Fruit fly (Drosophila melanogaster) whole organism, wandering third instar larva: Measurements from ENCODE around the gene mAChR-C.

Source experiments
- Abd-B ChIP-seq: fragments of >200 bp; optimal IDR thresholded peaks from 2 replicates; lab custom pipeline; 2017; ENCODE audit warnings: missing biosample characterization, missing genetic modification characterization
- CG32264 ChIP-seq: fragments of 200-800 bp; sonication (Bioruptor generic); optimal IDR thresholded peaks from 2 replicates; lab custom pipeline; 2016; ENCODE audit warnings: missing biosample characterization, missing genetic modification characterization
- CG9705 ChIP-seq: fragments of 200-800 bp; sonication (Bioruptor generic); optimal IDR thresholded peaks from 2 replicates; lab custom pipeline; 2018; ENCODE audit warnings: missing biosample characterization, mild to moderate bottlenecking, missing genetic modification characterization
- CrebA ChIP-seq: fragments of 200-800 bp; sonication (Bioruptor generic); optimal IDR thresholded peaks from 2 replicates; lab custom pipeline; 2016; ENCODE audit warnings: missing biosample characterization, mild to moderate bottlenecking, missing genetic modification characterization, borderline replicate concordance
- Dfd ChIP-seq: fragments of >200 bp; optimal IDR thresholded peaks from 2 replicates; lab custom pipeline; 2017; ENCODE audit warnings: missing biosample characterization, missing genetic modification characterization
- Dif ChIP-seq: fragments of 200-275, 200-300 bp; sonication (Bioruptor generic); optimal IDR thresholded peaks from 2 replicates; lab custom pipeline; 2018; ENCODE audit warnings: missing biosample characterization, missing genetic modification characterization; ENCODE audit not compliant: partially characterized antibody
- GATAd ChIP-seq: sonication (Bioruptor generic); optimal IDR thresholded peaks from 2 replicates; lab custom pipeline; 2016; ENCODE audit warnings: missing biosample characterization, missing genetic modification characterization
- HLH106 ChIP-seq: fragments of 200-800 bp; optimal IDR thresholded peaks from 3 replicates; lab custom pipeline; 2019; ENCODE audit warnings: missing biosample characterization, mild to moderate bottlenecking, missing genetic modification characterization, moderate library complexity
- Hnf4 ChIP-seq: fragments of 200-800 bp; sonication (Bioruptor generic); optimal IDR thresholded peaks from 2 replicates; lab custom pipeline; 2016; ENCODE audit warnings: missing biosample characterization, mild to moderate bottlenecking, missing genetic modification characterization
- Hr78 ChIP-seq: fragments of >200 bp; optimal IDR thresholded peaks from 2 replicates; lab custom pipeline; 2017; ENCODE audit warnings: missing biosample characterization, missing genetic modification characterization
- Hr83 ChIP-seq: fragments of 200-300 bp; sonication (Bioruptor generic); optimal IDR thresholded peaks from 2 replicates; lab custom pipeline; 2016; ENCODE audit warnings: missing biosample characterization, mild to moderate bottlenecking, missing genetic modification characterization, moderate library complexity; ENCODE audit not compliant: poor library complexity, severe bottlenecking
- Jra ChIP-seq: sonication (Bioruptor generic); optimal IDR thresholded peaks from 2 replicates; lab custom pipeline; 2016; ENCODE audit warnings: missing biosample characterization, missing genetic modification characterization
- Mio ChIP-seq: sonication (Bioruptor generic); optimal IDR thresholded peaks from 2 replicates; lab custom pipeline; 2016; ENCODE audit warnings: missing biosample characterization, missing genetic modification characterization
- Myc ChIP-seq: fragments of >200 bp; optimal IDR thresholded peaks from 2 replicates; lab custom pipeline; 2017
- N ChIP-seq: fragments of >200 bp; optimal IDR thresholded peaks from 2 replicates; lab custom pipeline; 2018; ENCODE audit warnings: missing biosample characterization, missing external identifiers, missing genetic modification characterization
- OdsH ChIP-seq: fragments of 200-800 bp; sonication (Bioruptor generic); optimal IDR thresholded peaks from 2 replicates; lab custom pipeline; 2016; ENCODE audit warnings: missing biosample characterization, mild to moderate bottlenecking, missing genetic modification characterization
- Rel ChIP-seq, 2 experiments: fragments of 200-800 bp; sonication (Bioruptor generic) in 1 of 2; optimal IDR thresholded peaks; 2 replicates in 1 of 2; 3 replicates in 1 of 2; lab custom pipeline; 2016 to 2019; ENCODE audit warnings: mild to moderate bottlenecking in 2 of 2, missing biosample characterization in 2 of 2, missing genetic modification characterization in 2 of 2, moderate library complexity in 1 of 2
- Sp1 ChIP-seq: fragments of 200-800 bp; sonication (Bioruptor generic); optimal IDR thresholded peaks from 3 replicates; lab custom pipeline; 2019; ENCODE audit warnings: missing biosample characterization, mild to moderate bottlenecking, missing genetic modification characterization, moderate library complexity
- Vsx2 ChIP-seq: fragments of 200-300, 225-300 bp; sonication (Bioruptor generic); optimal IDR thresholded peaks from 2 replicates; lab custom pipeline; 2018; ENCODE audit warnings: missing biosample characterization, missing genetic modification characterization; ENCODE audit not compliant: partially characterized antibody
- br ChIP-seq: fragments of 200-800 bp; sonication (Bioruptor generic); optimal IDR thresholded peaks from 2 replicates; lab custom pipeline; 2016; ENCODE audit warnings: missing biosample characterization, missing genetic modification characterization
- brk ChIP-seq: fragments of 200-800 bp; sonication (Bioruptor generic); optimal IDR thresholded peaks from 2 replicates; lab custom pipeline; 2016; ENCODE audit warnings: missing biosample characterization, mild to moderate bottlenecking, missing genetic modification characterization
- dl ChIP-seq, 2 experiments: fragments of 175-275, 200-275 bp in 1 of 2; fragments of 200-275 bp in 1 of 2; sonication (Bioruptor generic); optimal IDR thresholded peaks; lab custom pipeline; 2018; ENCODE audit warnings: mild to moderate bottlenecking in 2 of 2, missing biosample characterization in 2 of 2, missing genetic modification characterization in 2 of 2, moderate library complexity in 2 of 2; ENCODE audit not compliant: partially characterized antibody in 2 of 2, insufficient read depth in 1 of 2
- dmrt93B ChIP-seq: fragments of 200-800 bp; sonication (Bioruptor generic); optimal IDR thresholded peaks from 2 replicates; lab custom pipeline; 2018; ENCODE audit warnings: missing biosample characterization, mild to moderate bottlenecking, missing genetic modification characterization
- dsf ChIP-seq: sonication (Bioruptor generic); optimal IDR thresholded peaks from 2 replicates; lab custom pipeline; 2016; ENCODE audit warnings: missing biosample characterization, missing genetic modification characterization, borderline replicate concordance
- ey ChIP-seq: fragments of 200-800 bp; sonication (Bioruptor generic); optimal IDR thresholded peaks from 2 replicates; lab custom pipeline; 2016; ENCODE audit warnings: missing biosample characterization, missing genetic modification characterization
- foxo ChIP-seq, 2 experiments: fragments of 200-800 bp; sonication (Bioruptor generic); optimal IDR thresholded peaks; 2 replicates in 1 of 2; 3 replicates in 1 of 2; lab custom pipeline; 2016 to 2017; ENCODE audit warnings: missing biosample characterization in 2 of 2, missing genetic modification characterization in 2 of 2
- fru ChIP-seq: fragments of 200-800 bp; sonication (Bioruptor generic); optimal IDR thresholded peaks from 3 replicates; lab custom pipeline; 2016; ENCODE audit warnings: missing biosample characterization, mild to moderate bottlenecking, missing genetic modification characterization
- h ChIP-seq: fragments of 200-800 bp; sonication (Bioruptor generic); optimal IDR thresholded peaks from 3 replicates; lab custom pipeline; 2016; ENCODE audit warnings: missing biosample characterization, mild to moderate bottlenecking, missing genetic modification characterization
- jim ChIP-seq: fragments of 175-275, 200-325 bp; sonication (Bioruptor generic); optimal IDR thresholded peaks from 2 replicates; lab custom pipeline; 2016; ENCODE audit warnings: missing biosample characterization, mild to moderate bottlenecking, missing genetic modification characterization
- lola ChIP-seq: fragments of >200 bp; optimal IDR thresholded peaks from 2 replicates; lab custom pipeline; 2017; ENCODE audit warnings: missing biosample characterization, missing genetic modification characterization
- pan ChIP-seq: fragments of >200 bp; optimal IDR thresholded peaks from 2 replicates; lab custom pipeline; 2017
- psq ChIP-seq: fragments of 200-800 bp; sonication (Bioruptor generic); optimal IDR thresholded peaks from 3 replicates; lab custom pipeline; 2017; ENCODE audit warnings: missing biosample characterization, mild to moderate bottlenecking, missing genetic modification characterization, moderate library complexity
- rgr ChIP-seq: fragments of 200-800 bp; sonication (Bioruptor generic); optimal IDR thresholded peaks from 3 replicates; lab custom pipeline; 2016; ENCODE audit warnings: missing biosample characterization, mild to moderate bottlenecking, missing genetic modification characterization
- sage ChIP-seq: fragments of 200-800 bp; sonication (Bioruptor generic); optimal IDR thresholded peaks from 2 replicates; lab custom pipeline; 2016; ENCODE audit warnings: missing biosample characterization, mild to moderate bottlenecking, missing genetic modification characterization
- sv ChIP-seq: fragments of 200-800 bp; sonication (Bioruptor generic); optimal IDR thresholded peaks from 3 replicates; lab custom pipeline; 2016; ENCODE audit warnings: missing biosample characterization, missing genetic modification characterization
- tai ChIP-seq: sonication (Bioruptor generic); optimal IDR thresholded peaks from 2 replicates; lab custom pipeline; 2016; ENCODE audit warnings: missing biosample characterization, missing genetic modification characterization
- usp ChIP-seq: fragments of >200 bp; optimal IDR thresholded peaks from 2 replicates; lab custom pipeline; 2017; ENCODE audit warnings: missing biosample characterization, missing genetic modification characterization
- woc ChIP-seq: sonication (Bioruptor generic); optimal IDR thresholded peaks from 2 replicates; lab custom pipeline; 2016; ENCODE audit warnings: missing biosample characterization, mild to moderate bottlenecking, missing genetic modification characterization

Gene mAChR-C

dm6 chrX:6802376-6803080 lies 30.0 kb downstream of the mAChR-C start:
- no peak for TF ChIP-seq woc
- TF ChIP-seq foxo (GFP tag; optimal IDR thresholded peaks at IDR 0.05; lab: Kevin White, UChicago) = no peak
- TF ChIP-seq Hr83 (GFP tag; lab: Kevin White, UChicago) = no peak

dm6 chrX:6800726-6801296 lies 31.7 kb downstream of the mAChR-C start:
- TF ChIP-seq fru (peak; percentile 50), jim (GFP tag; lab: Kevin White, UChicago) (no peak), sv (GFP tag; lab: Kevin White, UChicago) (peak; percentile 33), ey (GFP tag; lab: Kevin White, UChicago) (peak; percentile 27), Hnf4 (GFP tag; lab: Kevin White, UChicago) (peak; percentile 16), usp (GFP tag; lab: Kevin White, UChicago) (no peak), Vsx2 (GFP tag; lab: Kevin White, UChicago) (no peak), tai (GFP tag; lab: Kevin White, UChicago) (no peak), rgr (GFP tag; lab: Kevin White, UChicago) (peak; percentile 41), CrebA (no peak), N (GFP tag; lab: Kevin White, UChicago) (no peak), sage (GFP tag; lab: Kevin White, UChicago) (no peak), CG32264 (GFP tag; lab: Kevin White, UChicago) (no peak), Abd-B (GFP tag; lab: Kevin White, UChicago) (no peak), dl (GFP tag; optimal IDR thresholded peaks at IDR 0.05; lab: Kevin White, UChicago; ENCODE audit: insufficient read depth in 1 of 2, partially characterized antibody in 2 of 2) (no peak), dmrt93B (GFP tag; lab: Kevin White, UChicago) (peak; percentile 21), Myc (lab: Kevin White, UChicago) (peak; percentile 80), GATAd (no peak), br (GFP tag; lab: Kevin White, UChicago) (peak; percentile 17), psq (GFP tag; lab: Kevin White, UChicago) (peak; percentile 9), Mio (GFP tag; lab: Kevin White, UChicago) (no peak), h (GFP tag; lab: Kevin White, UChicago) (peak; percentile 54), Dif (GFP tag; lab: Kevin White, UChicago) (peak; percentile 20), lola (GFP tag; lab: Kevin White, UChicago) (no peak), Sp1 (GFP tag; lab: Kevin White, UChicago) (peak; percentile 22), CG9705 (GFP tag; lab: Kevin White, UChicago) (no peak), Jra (no peak), pan (no peak), brk (no peak), Hr83 (GFP tag; lab: Kevin White, UChicago) (no peak), foxo (GFP tag; optimal IDR thresholded peaks at IDR 0.05; lab: Kevin White, UChicago) (peak in 1 of 2 experiments; percentile 55), woc (no peak), OdsH (GFP tag; lab: Kevin White, UChicago) (peak; percentile 14), Rel (GFP tag; optimal IDR thresholded peaks at IDR 0.05; lab: Kevin White, UChicago) (no peak), Rel (tag; optimal IDR thresholded peaks at IDR 0.05; lab: Kevin White, UChicago) (no peak), HLH106 (tag; lab: Kevin White, UChicago) (peak; percentile 25), Hr78 (GFP tag; lab: Kevin White, UChicago) (no peak), Dfd (GFP tag; lab: Kevin White, UChicago) (no peak), dsf (GFP tag; lab: Kevin White, UChicago) (no peak)
- TF ChIP-seq, all 38 proteins: peak for 15
